Worm (Caenorhabditis elegans): Measurements from ENCODE around the gene gro-1.

DNA sequence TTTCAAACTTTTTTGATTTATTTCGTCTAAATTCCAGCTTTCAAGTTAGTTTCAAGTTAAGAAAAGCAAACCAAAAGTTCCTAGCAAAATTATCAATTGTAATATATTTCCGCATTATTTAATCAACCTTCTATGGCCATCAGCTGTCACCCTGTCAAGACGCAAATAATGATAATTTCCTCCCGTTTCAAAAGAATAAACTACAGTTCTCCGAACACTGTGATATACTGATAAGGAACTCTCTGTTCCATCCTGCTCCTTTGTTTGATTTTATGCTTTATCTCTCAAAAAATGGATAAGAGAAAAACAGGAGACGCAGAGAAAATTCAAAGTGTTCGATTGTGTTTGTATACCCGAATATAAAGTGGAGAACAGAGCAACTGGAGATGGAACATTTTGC lies 26.4 kb downstream of the gro-1 start:
- TF ChIP-seq ztf-11 (tag; optimal IDR thresholded peaks at IDR 0.05) (no peak), nhr-23 (tag; optimal IDR thresholded peaks at IDR 0.05) (no peak), gmeb-1 (tag; optimal IDR thresholded peaks at IDR 0.05) (no peak), nhr-10 (tag; optimal IDR thresholded peaks at IDR 0.05) (no peak), skn-1 (tag; optimal IDR thresholded peaks at IDR 0.05) (no peak), blmp-1 (tag; optimal IDR thresholded peaks at IDR 0.05; ENCODE audit: insufficient read depth) (no peak), elt-1 (tag; optimal IDR thresholded peaks at IDR 0.05) (no peak), nhr-237 (tag; optimal IDR thresholded peaks at IDR 0.05) (no peak), unc-62 (GFP tag; optimal IDR thresholded peaks at IDR 0.05) (no peak), elt-3 (tag; optimal IDR thresholded peaks at IDR 0.05) (no peak)

Data from whole organism, L2 larva.